Fruit fly (Drosophila melanogaster): ENCODE results near the gene CG7484.
A peak's percentile ranks its signal among the peaks of the same experiment; 100 is the strongest.

DNA sequence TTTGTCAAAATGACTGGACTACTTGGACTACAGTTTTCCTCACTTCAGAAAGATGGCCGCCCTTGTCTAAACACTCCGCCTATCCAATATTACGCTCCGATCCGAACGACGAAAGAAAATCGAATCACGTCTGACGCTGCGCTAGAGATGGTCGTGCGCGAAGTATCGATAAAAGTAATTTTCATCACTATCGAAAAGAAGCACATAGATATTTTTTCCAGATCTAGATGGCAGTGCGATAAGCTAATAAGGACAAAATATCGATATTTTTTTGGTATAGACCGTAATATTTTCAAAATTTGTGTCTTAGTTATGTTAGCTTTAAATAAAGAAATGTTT is 9.5 kb upstream of the CG7484 start, which contains the start of gene Pep:
- TF ChIP-seq CG17806 (tag; optimal IDR thresholded peaks at IDR 0.05) (peak; percentile 17), Ets98B (GFP tag; IDR thresholded peaks at IDR 0.05) (peak; percentile 9; the same call in 1 of the 2 replicates), rn (GFP tag; IDR thresholded peaks at IDR 0.05) (no peak), fd96Ca (GFP tag; IDR thresholded peaks at IDR 0.05) (no peak), CG32121 (GFP tag; IDR thresholded peaks at IDR 0.05) (no peak), Pif1B (GFP tag; optimal IDR thresholded peaks at IDR 0.05) (no peak), gl (tag; optimal IDR thresholded peaks at IDR 0.05) (no peak), CG8159 (tag; optimal IDR thresholded peaks at IDR 0.05) (no peak), CG10348 (GFP tag; IDR thresholded peaks at IDR 0.05) (no peak), CG34367 (tag; optimal IDR thresholded peaks at IDR 0.05) (no peak), CG13204 (GFP tag; optimal IDR thresholded peaks at IDR 0.05) (no peak), D1 (tag; optimal IDR thresholded peaks at IDR 0.05) (peak; percentile 51)

All from whole organism, pupa.